Worm (Caenorhabditis elegans): ENCODE measurements around the gene F23D12.7.

ce11 chrX:14444701-14445100, 8.9 kb downstream of the F23D12.7 start, which contains the start of gene F23D12.4:
- no peak for TF ChIP-seq ZK546.5 (tag; optimal IDR thresholded peaks at IDR 0.05)
- no peak for TF ChIP-seq unc-62 (GFP tag; optimal IDR thresholded peaks at IDR 0.05 in 1 of 2)
- no peak for TF ChIP-seq unc-62 (tag; optimal IDR thresholded peaks at IDR 0.05)
- TF ChIP-seq ZK337.2 (GFP tag; IDR thresholded peaks at IDR 0.05): no peak
- TF ChIP-seq attf-4 (tag; optimal IDR thresholded peaks at IDR 0.05): no peak
- TF ChIP-seq mdl-1 (tag; optimal IDR thresholded peaks at IDR 0.05): no peak
- no peak for TF ChIP-seq nhr-76 (tag; optimal IDR thresholded peaks at IDR 0.05)
- no peak for TF ChIP-seq lin-1 (GFP tag; IDR thresholded peaks at IDR 0.05)
- TF ChIP-seq unc-39 (tag; optimal IDR thresholded peaks at IDR 0.05): no peak
- TF ChIP-seq ces-1 (GFP tag; optimal IDR thresholded peaks at IDR 0.05): no peak
- TF ChIP-seq spr-1 (tag; optimal IDR thresholded peaks at IDR 0.05): no peak
- TF ChIP-seq ztf-11 (tag; optimal IDR thresholded peaks at IDR 0.05): no peak
- no peak for TF ChIP-seq mxl-3 (GFP tag; optimal IDR thresholded peaks at IDR 0.05)
